Fruit fly (Drosophila melanogaster): ENCODE results near the gene CG14137.

The CG14137 gene

dm6 chr3L:11554338-11554737 is 45.5 kb downstream of the CG14137 start:
- TF ChIP-seq CG7101 (tag; optimal IDR thresholded peaks at IDR 0.05) (peak; percentile 6), CG5204 (GFP tag; optimal IDR thresholded peaks at IDR 0.05) (no peak), Mnt (GFP tag; optimal IDR thresholded peaks at IDR 0.05) (no peak), CG14711 (tag; optimal IDR thresholded peaks at IDR 0.05) (peak; percentile 11), CG1620 (GFP tag; optimal IDR thresholded peaks at IDR 0.05) (no peak)

dm6 chr3L:11553672-11554068 is 46.2 kb downstream of the CG14137 start:
- TF ChIP-seq bab1 (GFP tag; optimal IDR thresholded peaks at IDR 0.05) = no peak
- TF ChIP-seq Hr96 (GFP tag; optimal IDR thresholded peaks at IDR 0.05) = no peak
- TF ChIP-seq cic (GFP tag; optimal IDR thresholded peaks at IDR 0.05) = no peak
- no peak for TF ChIP-seq CG1620 (GFP tag; optimal IDR thresholded peaks at IDR 0.05)
- no peak for TF ChIP-seq pad (GFP tag; optimal IDR thresholded peaks at IDR 0.05)
- TF ChIP-seq kay (GFP tag; ENCODE audit: borderline replicate concordance) = no peak
- no peak for TF ChIP-seq tj (GFP tag; optimal IDR thresholded peaks at IDR 0.05)
- TF ChIP-seq ovo (GFP tag; optimal IDR thresholded peaks at IDR 0.05) = no peak
- no peak for TF ChIP-seq CG7045 (GFP tag; optimal IDR thresholded peaks at IDR 0.05)
- TF ChIP-seq toe (GFP tag; optimal IDR thresholded peaks at IDR 0.05) = no peak
- no peak for TF ChIP-seq cnc (optimal IDR thresholded peaks at IDR 0.05)
- no peak for TF ChIP-seq Clk (GFP tag; optimal IDR thresholded peaks at IDR 0.05)
- TF ChIP-seq CG12768 (GFP tag; optimal IDR thresholded peaks at IDR 0.05) = no peak
- TF ChIP-seq CG33017 (tag; optimal IDR thresholded peaks at IDR 0.05) = no peak
- no peak for TF ChIP-seq CG11617 (GFP tag; optimal IDR thresholded peaks at IDR 0.05)
- no peak for TF ChIP-seq Mnt (GFP tag; optimal IDR thresholded peaks at IDR 0.05)
- TF ChIP-seq CG14711 (tag; optimal IDR thresholded peaks at IDR 0.05) = no peak

dm6 chr3L:11552996-11553671 is 46.7 kb downstream of the CG14137 start:
- TF ChIP-seq CG7101 (tag; optimal IDR thresholded peaks at IDR 0.05) = peak; percentile 38
- no peak for TF ChIP-seq Clk (GFP tag; optimal IDR thresholded peaks at IDR 0.05)
- TF ChIP-seq cnc (optimal IDR thresholded peaks at IDR 0.05) = no peak
- TF ChIP-seq ovo (GFP tag; optimal IDR thresholded peaks at IDR 0.05) = no peak
- TF ChIP-seq bab1 (GFP tag; optimal IDR thresholded peaks at IDR 0.05) = peak; percentile 57
- peak; percentile 22 for TF ChIP-seq CG33017 (tag; optimal IDR thresholded peaks at IDR 0.05)
- no peak for TF ChIP-seq toe (GFP tag; optimal IDR thresholded peaks at IDR 0.05)
- no peak for TF ChIP-seq CG14711 (tag; optimal IDR thresholded peaks at IDR 0.05)
- TF ChIP-seq CG1620 (GFP tag; optimal IDR thresholded peaks at IDR 0.05) = no peak
- no peak for TF ChIP-seq CG7045 (GFP tag; optimal IDR thresholded peaks at IDR 0.05)
- peak; percentile 85 for TF ChIP-seq tj (GFP tag; optimal IDR thresholded peaks at IDR 0.05)
- peak; percentile 90 for TF ChIP-seq cic (GFP tag; optimal IDR thresholded peaks at IDR 0.05)
- TF ChIP-seq pad (GFP tag; optimal IDR thresholded peaks at IDR 0.05) = peak; percentile 22
- TF ChIP-seq CG11617 (GFP tag; optimal IDR thresholded peaks at IDR 0.05) = peak; percentile 32
- no peak for TF ChIP-seq kay (GFP tag; ENCODE audit: borderline replicate concordance)
- TF ChIP-seq Crg-1 (GFP tag; optimal IDR thresholded peaks at IDR 0.05) = peak; percentile 25
- no peak for TF ChIP-seq CG5204 (GFP tag; optimal IDR thresholded peaks at IDR 0.05)
- peak; percentile 87 for TF ChIP-seq CG12768 (GFP tag; optimal IDR thresholded peaks at IDR 0.05)
- TF ChIP-seq Hr96 (GFP tag; optimal IDR thresholded peaks at IDR 0.05) = no peak
- TF ChIP-seq Mnt (GFP tag; optimal IDR thresholded peaks at IDR 0.05) = peak; percentile 72

DNA sequence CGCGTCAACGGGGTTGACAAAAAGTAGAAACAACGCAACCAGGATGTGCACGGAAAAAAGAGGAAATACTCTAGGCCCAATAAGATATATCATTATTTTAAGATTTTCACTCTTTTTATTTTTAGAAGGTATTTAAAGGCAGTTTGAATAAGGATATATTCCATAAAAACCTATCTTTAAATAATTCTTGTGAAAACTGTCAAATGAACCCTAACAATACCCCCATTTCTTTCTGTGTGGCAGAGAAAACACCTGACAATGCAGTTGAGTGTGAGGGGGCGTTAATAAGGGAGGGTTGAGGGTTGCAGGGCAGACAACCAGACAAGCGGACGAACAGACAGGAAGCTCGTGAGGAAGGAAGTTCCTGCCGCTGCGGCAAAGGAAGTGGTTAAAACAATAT is 47.9 kb downstream of the CG14137 start:
- peak; percentile 19 for TF ChIP-seq CG14711 (tag; optimal IDR thresholded peaks at IDR 0.05)
- no peak for TF ChIP-seq cnc (optimal IDR thresholded peaks at IDR 0.05)
- peak; percentile 11 for TF ChIP-seq CG33017 (tag; optimal IDR thresholded peaks at IDR 0.05)
- peak; percentile 1 for TF ChIP-seq tj (GFP tag; optimal IDR thresholded peaks at IDR 0.05)
- TF ChIP-seq kay (GFP tag; ENCODE audit: borderline replicate concordance) = no peak
- TF ChIP-seq bab1 (GFP tag; optimal IDR thresholded peaks at IDR 0.05) = no peak
- no peak for TF ChIP-seq Mnt (GFP tag; optimal IDR thresholded peaks at IDR 0.05)

dm6 chr3L:11550359-11551056 is 49.4 kb downstream of the CG14137 start:
- no peak for TF ChIP-seq CG7045 (GFP tag; optimal IDR thresholded peaks at IDR 0.05)
- TF ChIP-seq tj (GFP tag; optimal IDR thresholded peaks at IDR 0.05) = peak; percentile 89
- no peak for TF ChIP-seq kay (GFP tag; ENCODE audit: borderline replicate concordance)
